Fruit fly (Drosophila melanogaster) whole organism, prepupa: ENCODE measurements around the gene CG14416.

Experiments
- CG16779 ChIP-seq: fragments of 200-800 bp; sonication (Bioruptor generic); optimal IDR thresholded peaks from 3 replicates; lab custom pipeline; 2017; ENCODE audit warnings: missing biosample characterization, mild to moderate bottlenecking, missing genetic modification characterization
- CG3032 ChIP-seq: fragments of 200-800 bp; optimal IDR thresholded peaks from 2 replicates; lab custom pipeline; 2019; ENCODE audit warnings: missing biosample characterization, mild to moderate bottlenecking, missing genetic modification characterization, moderate library complexity
- CG8632 ChIP-seq: fragments of 200-800 bp; sonication (Bioruptor generic); optimal IDR thresholded peaks from 3 replicates; lab custom pipeline; 2016; ENCODE audit warnings: missing biosample characterization, missing genetic modification characterization
- dac ChIP-seq: fragments of 200-800 bp; sonication (Bioruptor generic); optimal IDR thresholded peaks from 2 replicates; lab custom pipeline; 2017; ENCODE audit warnings: missing biosample characterization, mild to moderate bottlenecking, missing genetic modification characterization
- dsx ChIP-seq: fragments of 200-800 bp; optimal IDR thresholded peaks from 3 replicates; lab custom pipeline; 2019; ENCODE audit warnings: missing biosample characterization, mild to moderate bottlenecking, missing genetic modification characterization, moderate library complexity; ENCODE audit not compliant: poor library complexity, severe bottlenecking
- eg ChIP-seq: fragments of 200-800 bp; sonication (Bioruptor generic); IDR thresholded peaks from 3 replicates; pipeline ENCODE4 v1.3.6; 2022; ENCODE audit warnings: missing biosample characterization, missing genetic modification characterization
- spab ChIP-seq: fragments of 200-800 bp; sonication (Bioruptor generic); optimal IDR thresholded peaks from 2 replicates; lab custom pipeline; 2017; ENCODE audit warnings: missing biosample characterization, mild to moderate bottlenecking, missing genetic modification characterization, missing genetic modification reagents
- topi ChIP-seq: fragments of 200-800 bp; sonication (Bioruptor generic); optimal IDR thresholded peaks from 3 replicates; lab custom pipeline; 2016; ENCODE audit warnings: missing biosample characterization, missing genetic modification characterization
- vri ChIP-seq: fragments of 200-800 bp; sonication (Bioruptor generic); optimal IDR thresholded peaks from 3 replicates; lab custom pipeline; 2016; ENCODE audit warnings: missing biosample characterization, mild to moderate bottlenecking, missing genetic modification characterization

DNA sequence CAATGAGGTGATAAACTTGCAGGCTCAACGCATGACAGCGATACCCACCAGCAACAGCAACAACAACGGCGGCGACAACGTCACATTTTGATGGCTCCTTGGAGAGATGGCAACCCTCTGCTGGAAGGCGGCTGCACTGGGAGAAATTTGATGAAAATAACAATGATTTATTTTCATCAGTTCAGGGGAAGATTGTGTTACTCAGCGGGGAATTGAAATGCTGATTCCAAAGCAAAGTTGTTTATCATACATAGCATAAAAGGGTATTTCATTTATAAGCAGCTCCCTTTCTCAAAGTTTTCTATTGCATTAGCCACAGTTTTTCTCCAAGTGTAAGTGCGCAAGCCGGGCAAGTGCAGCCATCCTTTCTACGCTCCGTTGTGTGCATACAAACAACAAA, 8.0 kb upstream of the CG14416 start:
- TF ChIP-seq spab = peak; percentile 28
- no peak for TF ChIP-seq topi
- TF ChIP-seq CG8632 = no peak
- peak; percentile 24 for TF ChIP-seq dsx (GFP tag; lab: Kevin White, UChicago)
- TF ChIP-seq CG16779 (tag; lab: Kevin White, UChicago) = no peak
- TF ChIP-seq eg (GFP tag; lab: Robert Waterston, UW) = no peak
- TF ChIP-seq vri (GFP tag; lab: Kevin White, UChicago) = no peak
- no peak for TF ChIP-seq CG3032
- no peak for TF ChIP-seq dac (GFP tag; lab: Kevin White, UChicago)
